Worm (Caenorhabditis elegans) whole organism, L4 larva: ENCODE data around the gene Y38E10A.8.

ENCODE experiments used
- F49E8.2 ChIP-seq: sonication (generic microtip); optimal IDR thresholded peaks from 2 replicates; lab custom pipeline; 2016; ENCODE audit warnings: missing compliant biosample characterization, mild to moderate bottlenecking, missing genetic modification characterization, borderline replicate concordance
- Y5F2A.4 ChIP-seq: fragments of 200-800 bp; sonication (Bioruptor generic); optimal IDR thresholded peaks from 2 replicates; lab custom pipeline; 2018; ENCODE audit warnings: mild to moderate bottlenecking, missing genetic modification characterization, missing compliant biosample characterization
- dpl-1 ChIP-seq: fragments of 150-350 bp; optimal IDR thresholded peaks from 2 replicates; lab custom pipeline; 2014; ENCODE audit warnings: missing biosample characterization, missing genetic modification reagents, missing genetic modification characterization
- mep-1 ChIP-seq: fragments of 150-350 bp; sonication (generic microtip); optimal IDR thresholded peaks from 3 replicates; lab custom pipeline; 2014; ENCODE audit warnings: missing biosample characterization, missing genetic modification characterization
- nhr-10 ChIP-seq: fragments of 150-350 bp; optimal IDR thresholded peaks from 2 replicates; lab custom pipeline; 2014; ENCODE audit warnings: missing biosample characterization, missing genetic modification characterization
- nhr-11 ChIP-seq: fragments of 150-350 bp; optimal IDR thresholded peaks from 2 replicates; lab custom pipeline; 2014; ENCODE audit warnings: missing biosample characterization, missing genetic modification characterization
- set-16 ChIP-seq: fragments of 200-800 bp; sonication (Bioruptor generic); IDR thresholded peaks from 2 replicates; pipeline ENCODE4 v1.3.6; 2022; ENCODE audit warnings: missing genetic modification reagents, missing genetic modification characterization, missing compliant biosample characterization
- unc-62 ChIP-seq, 3 experiments: fragments of 150-350 bp in 1 of 3; sonication (generic microtip); optimal IDR thresholded peaks in 2 of 3; peaks in 1 of 3; 1 replicate in 1 of 3; 2 replicates in 2 of 3; lab custom pipeline; 2014 to 2017; ENCODE audit warnings: missing biosample characterization in 3 of 3, missing genetic modification characterization in 3 of 3, missing genetic modification reagents in 3 of 3, missing genotype in 1 of 3

DNA sequence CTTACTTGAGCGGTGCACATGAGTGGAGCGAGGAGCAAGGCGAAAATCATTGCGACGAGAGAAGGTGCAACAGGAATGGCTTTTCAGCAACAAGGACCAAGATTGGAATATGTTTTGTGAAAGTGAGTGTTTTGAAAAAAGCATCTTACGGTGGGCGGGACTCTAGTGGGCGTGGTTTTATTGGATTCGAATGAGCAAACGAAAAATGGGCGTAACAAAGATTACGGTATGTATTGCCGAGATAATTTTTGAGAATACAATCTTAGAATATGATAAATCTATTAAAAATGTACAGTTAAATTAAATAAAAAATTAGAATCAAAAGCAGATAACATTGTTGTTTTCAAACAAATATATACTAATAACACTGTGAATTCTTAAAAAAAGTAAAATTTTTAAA lies 46.8 kb upstream of the Y38E10A.8 start, which contains the start of gene F49C5.12:
- TF ChIP-seq dpl-1 (GFP tag; lab: Kevin White, UChicago) = no peak
- no peak for TF ChIP-seq mep-1 (tag; lab: Kevin White, UChicago)
- no peak for TF ChIP-seq set-16 (GFP tag; lab: Robert Waterston, UW)
- no peak for TF ChIP-seq nhr-10 (tag; lab: Kevin White, UChicago)
- TF ChIP-seq Y5F2A.4 (GFP tag; lab: Kevin White, UChicago) = no peak
- TF ChIP-seq unc-62 (GFP tag; optimal IDR thresholded peaks at IDR 0.05 in 1 of 2; lab: Kevin White, UChicago) = no peak
- TF ChIP-seq unc-62 (tag; optimal IDR thresholded peaks at IDR 0.05; lab: Kevin White, UChicago) = no peak
- TF ChIP-seq F49E8.2 (tag; lab: Kevin White, UChicago) = no peak
- TF ChIP-seq nhr-11 (tag; lab: Kevin White, UChicago) = no peak
